Worm (Caenorhabditis elegans) whole organism, mixed stage, embryonic: ENCODE results near the gene umps-1.

Source experiments
- M03D4.4 ChIP-seq: sonication (generic microtip); optimal IDR thresholded peaks from 2 replicates; lab custom pipeline; 2017; ENCODE audit warnings: mild to moderate bottlenecking, missing genetic modification characterization, missing compliant biosample characterization
- blmp-1 ChIP-seq: fragments of 150-350 bp; optimal IDR thresholded peaks from 2 replicates; lab custom pipeline; 2014; ENCODE audit warnings: missing biosample characterization, missing genetic modification characterization
- cnd-1 ChIP-seq: fragments of 200-800 bp; sonication (Bioruptor generic); optimal IDR thresholded peaks from 2 replicates; lab custom pipeline; 2018; ENCODE audit warnings: mild to moderate bottlenecking, missing genetic modification characterization, missing compliant biosample characterization
- lin-13 ChIP-seq: fragments of 150-350 bp; optimal IDR thresholded peaks from 2 replicates; lab custom pipeline; 2014; ENCODE audit warnings: missing biosample characterization, missing genetic modification characterization
- lsy-2 ChIP-seq: fragments of 150-350 bp; optimal IDR thresholded peaks from 2 replicates; lab custom pipeline; 2014; ENCODE audit warnings: missing biosample characterization, missing genetic modification characterization
- mep-1 ChIP-seq: fragments of 150-350 bp; optimal IDR thresholded peaks from 2 replicates; lab custom pipeline; 2017; ENCODE audit warnings: missing biosample characterization, missing genetic modification reagents, missing genetic modification characterization, inconsistent platforms
- nhr-28 ChIP-seq: fragments of 150-350 bp; optimal IDR thresholded peaks from 2 replicates; lab custom pipeline; 2014; ENCODE audit warnings: missing biosample characterization, missing genetic modification characterization
- nhr-76 ChIP-seq: sonication (generic microtip); optimal IDR thresholded peaks from 2 replicates; lab custom pipeline; 2017; ENCODE audit warnings: missing biosample characterization, missing genetic modification characterization
- pha-4 ChIP-seq: fragments of 150-350 bp; optimal IDR thresholded peaks from 2 replicates; lab custom pipeline; 2018; ENCODE audit warnings: missing biosample characterization, missing genetic modification reagents, missing genetic modification characterization
- unc-39 ChIP-seq: fragments of 150-350 bp; optimal IDR thresholded peaks from 2 replicates; lab custom pipeline; 2014; ENCODE audit warnings: missing biosample characterization, missing genetic modification characterization
- unc-62 ChIP-seq: fragments of 150-350 bp; optimal IDR thresholded peaks from 2 replicates; lab custom pipeline; 2014; ENCODE audit warnings: missing biosample characterization, missing genetic modification reagents, missing genetic modification characterization
- ztf-11 ChIP-seq: fragments of 150-350 bp; optimal IDR thresholded peaks from 2 replicates; lab custom pipeline; 2014; ENCODE audit warnings: missing biosample characterization, missing genetic modification characterization

ce11 chrIII:10332560-10332959 is 24.9 kb downstream of the umps-1 start, which contains the start of gene T07C4.12:
- TF ChIP-seq nhr-28 (no peak), blmp-1 (no peak), cnd-1 (tag; lab: Kevin White, UChicago) (no peak), lsy-2 (tag; lab: Kevin White, UChicago) (no peak), pha-4 (no peak), unc-39 (no peak), nhr-76 (tag; lab: Kevin White, UChicago) (no peak), lin-13 (tag; lab: Kevin White, UChicago) (no peak), mep-1 (no peak), ztf-11 (tag; lab: Kevin White, UChicago) (no peak), M03D4.4 (tag; lab: Kevin White, UChicago) (no peak), unc-62 (GFP tag; lab: Kevin White, UChicago) (no peak)
